Worm (Caenorhabditis elegans): ENCODE measurements around the gene F36A4.1.

DNA sequence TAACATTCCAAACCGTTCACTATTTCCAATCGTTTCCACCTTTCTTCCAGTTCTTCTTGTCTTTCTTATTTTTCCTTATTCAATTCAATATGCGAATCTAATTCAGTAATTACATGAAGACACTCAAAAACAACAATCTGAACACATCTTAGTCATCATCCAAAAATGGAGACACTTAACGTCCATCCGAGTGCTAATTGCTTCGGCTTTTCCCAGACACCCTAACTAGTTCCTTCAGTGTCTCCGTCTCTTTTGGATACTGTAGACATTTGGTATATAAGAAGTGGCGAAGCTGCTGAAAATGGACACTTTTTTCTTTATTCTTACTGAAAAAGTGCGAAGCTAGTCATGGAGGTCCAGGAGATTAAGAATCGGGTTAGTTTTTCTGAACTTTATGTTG is 9.3 kb upstream of the F36A4.1 start, which contains the start of gene col-33:
- no peak for TF ChIP-seq rpc-1 (optimal IDR thresholded peaks at IDR 0.05)
- no peak for TF ChIP-seq rpc-1 (tag; optimal IDR thresholded peaks at IDR 0.05)
- TF ChIP-seq let-526 (GFP tag; IDR thresholded peaks at IDR 0.05): no peak
- TF ChIP-seq snpc-1.3 (tag; optimal IDR thresholded peaks at IDR 0.05; ENCODE audit: insufficient read depth): no peak
- no peak for TF ChIP-seq ama-1 (optimal IDR thresholded peaks at IDR 0.05)
- TF ChIP-seq ama-1 (GFP tag; optimal IDR thresholded peaks at IDR 0.05): no peak
- no peak for TF ChIP-seq ceh-40 (GFP tag; IDR thresholded peaks at IDR 0.05)
- TF ChIP-seq D2030.7 (GFP tag; IDR thresholded peaks at IDR 0.05): no peak
- TF ChIP-seq B0019.2 (GFP tag; conservative IDR thresholded peaks at IDR 0.05): no peak
- TF ChIP-seq egl-18 (GFP tag; IDR thresholded peaks at IDR 0.05): no peak
- TF ChIP-seq lag-1 (GFP tag; IDR thresholded peaks at IDR 0.05): no peak
